Fruit fly (Drosophila melanogaster) whole organism, wandering third instar larva: ENCODE data around the gene CG18636.

Experiments used
- Hr78 ChIP-seq: fragments of >200 bp; optimal IDR thresholded peaks from 2 replicates; lab custom pipeline; 2017; ENCODE audit warnings: missing biosample characterization, missing genetic modification characterization
- Hr83 ChIP-seq: fragments of 200-300 bp; sonication (Bioruptor generic); optimal IDR thresholded peaks from 2 replicates; lab custom pipeline; 2016; ENCODE audit warnings: missing biosample characterization, mild to moderate bottlenecking, missing genetic modification characterization, moderate library complexity; ENCODE audit not compliant: poor library complexity, severe bottlenecking
- N ChIP-seq: fragments of >200 bp; optimal IDR thresholded peaks from 2 replicates; lab custom pipeline; 2018; ENCODE audit warnings: missing biosample characterization, missing external identifiers, missing genetic modification characterization
- br ChIP-seq: fragments of 200-800 bp; sonication (Bioruptor generic); optimal IDR thresholded peaks from 2 replicates; lab custom pipeline; 2016; ENCODE audit warnings: missing biosample characterization, missing genetic modification characterization
- dmrt93B ChIP-seq: fragments of 200-800 bp; sonication (Bioruptor generic); optimal IDR thresholded peaks from 2 replicates; lab custom pipeline; 2018; ENCODE audit warnings: missing biosample characterization, mild to moderate bottlenecking, missing genetic modification characterization
- usp ChIP-seq: fragments of >200 bp; optimal IDR thresholded peaks from 2 replicates; lab custom pipeline; 2017; ENCODE audit warnings: missing biosample characterization, missing genetic modification characterization

DNA sequence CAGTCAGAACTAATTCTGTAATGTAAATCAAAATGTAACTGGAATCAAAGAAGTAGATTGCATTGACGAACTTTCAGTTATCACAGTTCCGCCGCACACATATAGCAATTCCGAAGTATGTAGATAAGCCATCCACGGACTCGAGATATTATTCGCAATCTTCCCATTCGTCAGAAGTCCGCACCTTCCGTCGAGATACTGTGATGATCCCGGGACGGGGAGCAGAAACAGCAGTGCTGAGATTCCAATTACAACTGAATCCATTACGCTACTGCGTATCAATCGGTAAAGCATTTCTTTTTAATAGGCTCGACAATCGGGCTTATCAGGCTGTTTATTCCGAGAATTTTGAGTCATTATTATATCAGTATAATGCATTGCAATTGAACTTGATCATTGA is 9.7 kb downstream of the CG18636 start, which contains the start of gene CG4650:
- TF ChIP-seq dmrt93B (GFP tag; lab: Kevin White, UChicago) (no peak), Hr78 (no peak), usp (GFP tag; lab: Kevin White, UChicago) (no peak), N (GFP tag; lab: Kevin White, UChicago) (no peak), br (no peak), Hr83 (no peak)
